Fruit fly (Drosophila melanogaster): ENCODE data around the gene daed.

daed gene

DNA sequence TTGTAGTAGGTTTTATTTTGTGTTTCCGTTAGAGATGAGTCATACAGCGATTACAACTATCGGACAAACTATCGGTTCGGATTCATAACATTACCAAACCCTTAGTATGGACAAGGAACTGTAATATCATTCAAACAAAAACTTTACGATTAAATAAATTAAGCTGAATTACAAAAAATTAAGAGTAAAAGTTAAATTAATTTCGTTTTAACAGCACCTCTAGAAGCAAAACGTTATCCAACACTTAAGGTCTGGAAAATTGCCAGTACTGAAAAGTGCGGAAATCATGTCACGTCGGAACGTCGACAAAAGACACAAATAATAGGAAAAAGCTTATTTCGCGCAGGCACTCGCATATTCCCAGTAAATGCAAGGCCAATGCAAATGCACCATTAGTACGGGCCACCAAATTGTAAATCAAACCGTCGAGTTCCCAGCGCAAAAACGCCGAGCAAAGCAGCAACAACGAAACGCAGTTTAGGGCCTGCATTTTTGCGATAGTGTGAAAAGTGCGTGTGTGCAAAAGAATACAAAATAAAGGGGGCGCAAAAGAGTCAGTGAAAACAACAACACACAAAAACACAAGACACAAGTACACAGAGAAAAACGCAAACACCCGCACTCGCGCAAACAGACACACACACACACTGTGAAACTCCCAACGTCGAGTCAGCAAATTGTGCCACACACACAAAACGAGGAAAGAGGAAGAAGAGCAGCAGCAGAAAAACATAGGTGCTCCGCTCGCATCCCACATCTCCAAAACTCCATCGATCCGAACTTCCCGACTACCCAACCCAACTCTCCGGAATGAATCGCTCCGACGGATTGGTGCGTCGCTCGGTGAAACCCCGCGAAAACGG lies 10.4 kb upstream of the daed start, which contains the start of the genes CG15387 and sau (continued):
- peak; percentile 36 to 87 for TF ChIP-seq bsh (GFP tag; optimal IDR thresholded peaks at IDR 0.05)
- peak; percentile 94 for TF ChIP-seq B-H2 (GFP tag; optimal IDR thresholded peaks at IDR 0.05)
- TF ChIP-seq Aef1 (GFP tag; IDR thresholded peaks at IDR 0.05), result peak; percentile 79
- peak in 1 of 3 experiments; percentile 82 for TF ChIP-seq lola (GFP tag; optimal IDR thresholded peaks at IDR 0.05)
- peak; percentile 65 for TF ChIP-seq da (GFP tag; optimal IDR thresholded peaks at IDR 0.05)
- peak; percentile 79 for TF ChIP-seq CG2889 (GFP tag; IDR thresholded peaks at IDR 0.05)
- peak; percentile 80 for TF ChIP-seq CG3995 (GFP tag; optimal IDR thresholded peaks at IDR 0.05)
- peak; percentile 89 for TF ChIP-seq Side (GFP tag; optimal IDR thresholded peaks at IDR 0.05)
- TF ChIP-seq Scr (GFP tag; IDR thresholded peaks at IDR 0.05; ENCODE audit: partially characterized antibody), result peak; percentile 97
- TF ChIP-seq lbe (GFP tag; optimal IDR thresholded peaks at IDR 0.05), result peak; percentile 90
- peak; percentile 87 to 95 for TF ChIP-seq dpn (GFP tag; optimal IDR thresholded peaks at IDR 0.05)
- TF ChIP-seq sqz (GFP tag; optimal IDR thresholded peaks at IDR 0.05), result peak; percentile 65
- peak; percentile 85 for TF ChIP-seq Fer2 (tag; optimal IDR thresholded peaks at IDR 0.05)
- peak; percentile 82 for TF ChIP-seq Abd-B (GFP tag; optimal IDR thresholded peaks at IDR 0.05)
- TF ChIP-seq z (GFP tag; IDR thresholded peaks at IDR 0.05), result no peak
- TF ChIP-seq CG17802 (tag; optimal IDR thresholded peaks at IDR 0.05), result peak; percentile 66
- TF ChIP-seq CG5953 (GFP tag; IDR thresholded peaks at IDR 0.05), result peak; percentile 79
- peak; percentile 71 for TF ChIP-seq CG5245 (GFP tag; optimal IDR thresholded peaks at IDR 0.05)
- TF ChIP-seq CG2202 (tag; optimal IDR thresholded peaks at IDR 0.05), result peak; percentile 68
- TF ChIP-seq Sry-δ (GFP tag; optimal IDR thresholded peaks at IDR 0.05), result peak; percentile 97
- TF ChIP-seq ham (GFP tag; IDR thresholded peaks at IDR 0.05), result no peak
- peak; percentile 95 for TF ChIP-seq BEAF-32 (GFP tag; optimal IDR thresholded peaks at IDR 0.05)
- peak; percentile 73 for TF ChIP-seq CG15011 (GFP tag; optimal IDR thresholded peaks at IDR 0.05)
- TF ChIP-seq usp (GFP tag; optimal IDR thresholded peaks at IDR 0.05), result no peak
- TF ChIP-seq mirr (GFP tag; optimal IDR thresholded peaks at IDR 0.05), result peak; percentile 81
- TF ChIP-seq CG18011 (GFP tag; optimal IDR thresholded peaks at IDR 0.05), result peak; percentile 71
- no peak for TF ChIP-seq yki (optimal IDR thresholded peaks at IDR 0.05)
- TF ChIP-seq CG10654 (GFP tag; optimal IDR thresholded peaks at IDR 0.05), result peak; percentile 87
- TF ChIP-seq CG15479 (GFP tag; optimal IDR thresholded peaks at IDR 0.05), result peak; percentile 16
- peak; percentile 72; the same call in 1 of the 3 replicates for TF ChIP-seq C15 (GFP tag; IDR thresholded peaks at IDR 0.05)
- no peak for TF ChIP-seq cad (GFP tag; optimal IDR thresholded peaks at IDR 0.05)
- peak; percentile 72 for TF ChIP-seq schlank (tag; optimal IDR thresholded peaks at IDR 0.05)
- peak; percentile 58 for TF ChIP-seq salm (tag; optimal IDR thresholded peaks at IDR 0.05)
- TF ChIP-seq CG4404 (GFP tag; IDR thresholded peaks at IDR 0.05), result peak; percentile 79
- peak; percentile 71 for TF ChIP-seq pzg (GFP tag; optimal IDR thresholded peaks at IDR 0.05)
- TF ChIP-seq eve (GFP tag; optimal IDR thresholded peaks at IDR 0.05), result no peak
- peak; percentile 94 for TF ChIP-seq CG16813 (GFP tag; IDR thresholded peaks at IDR 0.05; ENCODE audit: partially characterized antibody)
- peak; percentile 82 for TF ChIP-seq corto (GFP tag; optimal IDR thresholded peaks at IDR 0.05)
- TF ChIP-seq HLHmδ (GFP tag; optimal IDR thresholded peaks at IDR 0.05), result no peak
- TF ChIP-seq CG18619 (GFP tag; optimal IDR thresholded peaks at IDR 0.05), result peak; percentile 78
- TF ChIP-seq kay (GFP tag; optimal IDR thresholded peaks at IDR 0.05), result peak; percentile 89
- TF ChIP-seq disco-r (GFP tag; optimal IDR thresholded peaks at IDR 0.05), result peak; percentile 84
- peak; percentile 94 for TF ChIP-seq CG4617 (GFP tag; optimal IDR thresholded peaks at IDR 0.05; ENCODE audit: borderline replicate concordance)
- TF ChIP-seq Opbp (GFP tag; IDR thresholded peaks at IDR 0.05; ENCODE audit: partially characterized antibody), result peak; percentile 82
- peak; percentile 82 for TF ChIP-seq HHEX (GFP tag; optimal IDR thresholded peaks at IDR 0.05)
- TF ChIP-seq Kr (GFP tag; optimal IDR thresholded peaks at IDR 0.05), result no peak
- peak; percentile 99 for TF ChIP-seq sens (GFP tag)
- TF ChIP-seq CG7786 (GFP tag; optimal IDR thresholded peaks at IDR 0.05), result peak; percentile 91
